Fruit fly (Drosophila melanogaster) whole organism, embryonic: Measurements from ENCODE around the gene CG8476.
A peak's percentile ranks its signal among the peaks of the same experiment; 100 is the strongest.

Source experiments
- Atf6 ChIP-seq: fragments of 200-800 bp; sonication (Bioruptor generic); IDR thresholded peaks from 2 replicates; pipeline ENCODE4 v1.3.6; 2022; ENCODE audit warnings: missing biosample characterization, missing genetic modification characterization
- Bgb ChIP-seq: fragments of 200-800 bp; sonication (Bioruptor generic); IDR thresholded peaks from 2 replicates; pipeline ENCODE4 v1.3.6; 2022; ENCODE audit warnings: missing biosample characterization, missing genetic modification characterization; ENCODE audit not compliant: partially characterized antibody
- Bteb2 ChIP-seq: fragments of 200-800 bp; sonication (Bioruptor generic); optimal IDR thresholded peaks from 2 replicates; lab custom pipeline; 2016; ENCODE audit warnings: missing biosample characterization, missing genetic modification characterization
- CG10979 ChIP-seq: fragments of 200-800 bp; sonication (Bioruptor generic); optimal IDR thresholded peaks from 2 replicates; lab custom pipeline; 2018; ENCODE audit warnings: missing biosample characterization, mild to moderate bottlenecking, missing genetic modification characterization, moderate library complexity
- CG11093 ChIP-seq: fragments of 200-800 bp; sonication (Bioruptor generic); IDR thresholded peaks from 3 replicates; pipeline ENCODE4 v1.3.6; 2022; ENCODE audit warnings: missing biosample characterization, missing genetic modification characterization
- CG12942 ChIP-seq: fragments of 200-800 bp; sonication (Bioruptor generic); optimal IDR thresholded peaks from 3 replicates; lab custom pipeline; 2016; ENCODE audit warnings: missing biosample characterization, missing genetic modification characterization
- CG13296 ChIP-seq: fragments of 200-800 bp; sonication (Bioruptor generic); optimal IDR thresholded peaks from 3 replicates; lab custom pipeline; 2018; ENCODE audit warnings: missing biosample characterization, mild to moderate bottlenecking, missing genetic modification characterization
- CG14014 ChIP-seq: fragments of 200-800 bp; sonication (Bioruptor generic); IDR thresholded peaks from 2 replicates; pipeline ENCODE4 v1.3.6; 2022; ENCODE audit warnings: missing biosample characterization, missing genetic modification characterization
- CG17359 ChIP-seq: fragments of 200-800 bp; sonication (Bioruptor generic); optimal IDR thresholded peaks from 3 replicates; lab custom pipeline; 2018; ENCODE audit warnings: missing biosample characterization, mild to moderate bottlenecking, missing genetic modification characterization, moderate library complexity
- CG2678 ChIP-seq: fragments of 200-800 bp; sonication (Bioruptor generic); optimal IDR thresholded peaks from 3 replicates; lab custom pipeline; 2019; ENCODE audit warnings: missing biosample characterization, mild to moderate bottlenecking, missing genetic modification characterization, moderate library complexity
- CG32532 ChIP-seq: fragments of 200-800 bp; sonication (Bioruptor generic); IDR thresholded peaks from 2 replicates; pipeline ENCODE4 v1.3.6; 2022; ENCODE audit warnings: missing biosample characterization, missing genetic modification characterization
- CG34422 ChIP-seq: fragments of 200-800 bp; sonication (Bioruptor generic); IDR thresholded peaks from 3 replicates; pipeline ENCODE4 v1.3.6; 2022; ENCODE audit warnings: missing biosample characterization, missing genetic modification characterization
- CG43689 ChIP-seq: fragments of 200-800 bp; sonication (Bioruptor generic); IDR thresholded peaks from 2 replicates; pipeline ENCODE4 v1.3.6; 2022; ENCODE audit warnings: missing biosample characterization, missing genetic modification characterization
- CG4617 ChIP-seq: fragments of 200-800 bp; sonication (Bioruptor generic); optimal IDR thresholded peaks from 3 replicates; lab custom pipeline; 2016; ENCODE audit warnings: missing biosample characterization, missing genetic modification characterization, borderline replicate concordance
- CG6813 ChIP-seq: fragments of 200-800 bp; sonication (Bioruptor generic); optimal IDR thresholded peaks from 2 replicates; lab custom pipeline; 2017; ENCODE audit warnings: missing biosample characterization, missing genetic modification characterization, mild to moderate bottlenecking, moderate library complexity, missing genetic modification reagents
- CG7786 ChIP-seq: fragments of 200-800 bp; sonication (Bioruptor generic); optimal IDR thresholded peaks from 2 replicates; lab custom pipeline; 2016; ENCODE audit warnings: missing biosample characterization, missing genetic modification characterization
- CG7839 ChIP-seq: fragments of 200-800 bp; sonication (Bioruptor generic); optimal IDR thresholded peaks from 3 replicates; lab custom pipeline; 2018; ENCODE audit warnings: missing biosample characterization, mild to moderate bottlenecking, missing genetic modification characterization, moderate library complexity
- CG8944 ChIP-seq: fragments of 200-800 bp; sonication (Bioruptor generic); optimal IDR thresholded peaks from 3 replicates; lab custom pipeline; 2016; ENCODE audit warnings: missing biosample characterization, missing genetic modification characterization
- CG9437 ChIP-seq: fragments of 200-800 bp; sonication (Bioruptor generic); optimal IDR thresholded peaks from 2 replicates; lab custom pipeline; 2018; ENCODE audit warnings: missing biosample characterization, mild to moderate bottlenecking, missing genetic modification characterization
- D19B ChIP-seq: fragments of 200-800 bp; sonication (Bioruptor generic); optimal IDR thresholded peaks from 2 replicates; lab custom pipeline; 2017; ENCODE audit warnings: missing biosample characterization, mild to moderate bottlenecking, missing genetic modification characterization
- Dek ChIP-seq: fragments of 200-800 bp; sonication (Bioruptor generic); optimal IDR thresholded peaks from 3 replicates; lab custom pipeline; 2019; ENCODE audit warnings: missing biosample characterization, mild to moderate bottlenecking, missing genetic modification characterization, moderate library complexity
- Dll ChIP-seq: fragments of 200-800 bp; sonication (Bioruptor generic); IDR thresholded peaks from 4 replicates; pipeline ENCODE4 v1.3.6; 2022; ENCODE audit warnings: missing biosample characterization, missing genetic modification characterization; ENCODE audit not compliant: partially characterized antibody
- Hmr ChIP-seq: fragments of 200-800 bp; sonication (Bioruptor generic); optimal IDR thresholded peaks from 3 replicates; lab custom pipeline; 2017; ENCODE audit warnings: mild to moderate bottlenecking, missing biosample characterization, missing genetic modification reagents, missing genetic modification characterization
- Hr51 ChIP-seq, 2 experiments: fragments of 200-800 bp; sonication (Bioruptor generic); optimal IDR thresholded peaks; 2 replicates in 1 of 2; 3 replicates in 1 of 2; lab custom pipeline; 2016 to 2018; ENCODE audit warnings: missing biosample characterization in 2 of 2, missing genetic modification characterization in 2 of 2, mild to moderate bottlenecking in 1 of 2, moderate library complexity in 1 of 2
- Jarid2 ChIP-seq: fragments of 200-800 bp; sonication (Bioruptor generic); optimal IDR thresholded peaks from 3 replicates; lab custom pipeline; 2017; ENCODE audit warnings: mild to moderate bottlenecking, missing biosample characterization, missing genetic modification reagents, missing genetic modification characterization
- Med ChIP-seq: fragments of 200-800 bp; sonication (Bioruptor generic); peaks from one replicate; lab custom pipeline; 2016; ENCODE audit warnings: missing biosample characterization, missing genetic modification characterization, mild to moderate bottlenecking, inconsistent platforms, moderate library complexity
- Meics ChIP-seq: fragments of 200-800 bp; sonication (Bioruptor generic); optimal IDR thresholded peaks from 2 replicates; lab custom pipeline; 2017; ENCODE audit warnings: missing biosample characterization, mild to moderate bottlenecking, missing genetic modification characterization
- Nf-YB ChIP-seq: fragments of 200-800 bp; sonication (Bioruptor generic); optimal IDR thresholded peaks from 3 replicates; lab custom pipeline; 2019; ENCODE audit warnings: missing biosample characterization, mild to moderate bottlenecking, missing genetic modification characterization, moderate library complexity
- Pdp1 ChIP-seq, 2 experiments: fragments of 200-800 bp; sonication (Bioruptor generic); optimal IDR thresholded peaks; 3 replicates each; lab custom pipeline; 2016; ENCODE audit warnings: missing biosample characterization in 2 of 2, missing genetic modification characterization in 2 of 2, mild to moderate bottlenecking in 1 of 2, moderate library complexity in 1 of 2
- Six4 ChIP-seq: fragments of 200-800 bp; sonication (Bioruptor generic); optimal IDR thresholded peaks from 2 replicates; lab custom pipeline; 2016; ENCODE audit warnings: missing biosample characterization, missing genetic modification characterization
- Sox100B ChIP-seq: fragments of 200-800 bp; sonication (Bioruptor generic); optimal IDR thresholded peaks from 3 replicates; lab custom pipeline; 2018; ENCODE audit warnings: missing biosample characterization, mild to moderate bottlenecking, missing genetic modification characterization
- Xbp1 ChIP-seq: fragments of 200-800 bp; sonication (Bioruptor generic); optimal IDR thresholded peaks from 3 replicates; lab custom pipeline; 2016; ENCODE audit warnings: missing biosample characterization, mild to moderate bottlenecking, missing genetic modification characterization
- ato ChIP-seq: fragments of 200-800 bp; sonication (Bioruptor generic); IDR thresholded peaks from 2 replicates; pipeline ENCODE4 v1.3.6; 2022; ENCODE audit warnings: missing biosample characterization, missing genetic modification characterization; ENCODE audit not compliant: partially characterized antibody
- br ChIP-seq: fragments of >200 bp; optimal IDR thresholded peaks from 2 replicates; lab custom pipeline; 2017
- dmrt99B ChIP-seq: fragments of 200-800 bp; sonication (Bioruptor generic); optimal IDR thresholded peaks from 2 replicates; lab custom pipeline; 2018; ENCODE audit warnings: missing biosample characterization, mild to moderate bottlenecking, missing genetic modification characterization, moderate library complexity
- ftz-f1 ChIP-seq: fragments of 200-800 bp; sonication (Bioruptor generic); optimal IDR thresholded peaks from 2 replicates; lab custom pipeline; 2016; ENCODE audit warnings: missing biosample characterization, missing genetic modification characterization
- gem ChIP-seq: fragments of 200-800 bp; sonication (Bioruptor generic); optimal IDR thresholded peaks from 2 replicates; lab custom pipeline; 2019; ENCODE audit warnings: missing biosample characterization, mild to moderate bottlenecking, missing genetic modification characterization, moderate library complexity
- grau ChIP-seq: fragments of 200-800 bp; optimal IDR thresholded peaks from 3 replicates; lab custom pipeline; 2019; ENCODE audit warnings: missing biosample characterization, mild to moderate bottlenecking, missing genetic modification characterization, moderate library complexity
- h ChIP-seq: fragments of >200 bp; optimal IDR thresholded peaks from 2 replicates; lab custom pipeline; 2017
- hkb ChIP-seq, 2 experiments: fragments of 200-800 bp in 1 of 2; fragments of >200 bp in 1 of 2; sonication (Bioruptor generic) in 1 of 2; IDR thresholded peaks in 1 of 2; optimal IDR thresholded peaks in 1 of 2; 2 replicates each; pipeline versions ENCODE4 v1.3.6 to Lab custom; 2017 to 2022; ENCODE audit warnings: missing biosample characterization in 1 of 2, missing genetic modification characterization in 1 of 2
- pho ChIP-seq: fragments of 200-800 bp; sonication (Bioruptor generic); optimal IDR thresholded peaks from 2 replicates; lab custom pipeline; 2016; ENCODE audit warnings: missing biosample characterization, missing genetic modification characterization
- psq ChIP-seq: fragments of 200-800 bp; sonication (Bioruptor generic); optimal IDR thresholded peaks from 2 replicates; lab custom pipeline; 2017; ENCODE audit warnings: missing biosample characterization, missing genetic modification characterization
- ranshi ChIP-seq: fragments of 200-800 bp; sonication (Bioruptor generic); IDR thresholded peaks from 2 replicates; pipeline ENCODE4 v1.3.6; 2022; ENCODE audit warnings: missing biosample characterization, missing genetic modification characterization
- repo ChIP-seq: fragments of 200-800 bp; sonication (Bioruptor generic); optimal IDR thresholded peaks from 2 replicates; lab custom pipeline; 2016; ENCODE audit warnings: missing biosample characterization, missing genetic modification characterization
- rib ChIP-seq: fragments of 200-800 bp; sonication (Bioruptor generic); IDR thresholded peaks from 2 replicates; pipeline ENCODE4 v1.3.6; 2022; ENCODE audit warnings: missing biosample characterization, missing genetic modification characterization
- ro ChIP-seq: fragments of 200-800 bp; sonication (Bioruptor generic); IDR thresholded peaks from 2 replicates; pipeline ENCODE4 v1.3.6; 2022; ENCODE audit warnings: missing biosample characterization, missing genetic modification characterization
- sisA ChIP-seq: fragments of 200-800 bp; sonication (Bioruptor generic); IDR thresholded peaks from 2 replicates; pipeline ENCODE4 v1.3.6; 2022; ENCODE audit warnings: missing biosample characterization, missing genetic modification characterization
- slou ChIP-seq: fragments of 200-800 bp; sonication (Bioruptor generic); optimal IDR thresholded peaks from 3 replicates; lab custom pipeline; 2016; ENCODE audit warnings: missing biosample characterization, missing genetic modification characterization
- tx ChIP-seq: fragments of 200-800 bp; sonication (Bioruptor generic); optimal IDR thresholded peaks from 2 replicates; lab custom pipeline; 2016; ENCODE audit warnings: missing biosample characterization, missing genetic modification characterization
- wdn ChIP-seq: fragments of 200-800 bp; sonication (Bioruptor generic); IDR thresholded peaks from 2 replicates; pipeline ENCODE4 v1.3.6; 2022; ENCODE audit warnings: missing biosample characterization, missing genetic modification characterization

CG8476 gene

DNA sequence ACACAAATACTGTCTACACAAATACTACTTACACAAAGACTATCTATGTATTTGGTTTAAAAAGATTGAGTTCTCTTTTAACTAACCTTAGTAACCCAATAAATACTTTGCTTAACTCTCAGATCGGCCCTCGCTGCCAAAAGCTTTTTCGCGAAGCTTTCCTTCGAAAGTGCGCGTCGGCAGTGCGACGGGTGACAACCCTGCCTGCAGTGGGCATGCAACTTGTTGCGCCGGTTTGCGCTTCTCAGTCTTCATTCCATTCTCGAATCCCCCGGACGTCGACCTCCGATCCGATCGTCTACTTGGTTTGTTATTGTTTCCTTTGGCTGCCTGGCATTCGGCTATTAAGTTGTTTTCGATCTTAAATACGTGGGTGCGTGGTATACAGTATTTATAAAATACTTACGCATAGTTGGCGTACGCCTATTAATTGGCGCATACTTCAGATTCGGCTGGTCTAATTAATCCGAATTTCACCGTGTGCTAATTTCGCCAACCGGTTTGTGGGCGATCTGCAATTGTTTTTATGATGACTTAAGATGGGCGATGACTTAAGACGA is 39.8 kb upstream of the CG8476 start, which contains the start of gene CG11686 (continued):
- TF ChIP-seq Pdp1 (GFP tag; optimal IDR thresholded peaks at IDR 0.05; lab: Kevin White, UChicago) (no peak), br (lab: Kevin White, UChicago) (no peak), Meics (peak; percentile 39), Bgb (peak; percentile 53; the same call in 1 of the 2 replicates), wdn (GFP tag; lab: Robert Waterston, UW) (no peak), CG8944 (GFP tag; lab: Kevin White, UChicago) (no peak), grau (peak; percentile 18), slou (no peak), ato (GFP tag; lab: Robert Waterston, UW) (peak; percentile 24; the same call in 1 of the 2 replicates), Nf-YB (GFP tag; lab: Kevin White, UChicago) (no peak), Med (GFP tag; lab: Kevin White, UChicago) (peak; percentile 89), CG9437 (GFP tag; lab: Kevin White, UChicago) (no peak), Hmr (GFP tag; lab: Kevin White, UChicago) (no peak), Hr51 (GFP tag; optimal IDR thresholded peaks at IDR 0.05; lab: Kevin White, UChicago) (peak in 1 of 2 experiments; percentile 6), CG43689 (no peak), CG13296 (GFP tag; lab: Kevin White, UChicago) (no peak), CG32532 (0 out of 2 replicates have a peak, but pooled peaks have one; percentile 5), Six4 (no peak), repo (GFP tag; lab: Kevin White, UChicago) (no peak), dmrt99B (tag; lab: Kevin White, UChicago) (no peak), ro (GFP tag; lab: Robert Waterston, UW) (no peak), sisA (GFP tag; lab: Robert Waterston, UW) (no peak), Sox100B (no peak), ranshi (GFP tag; lab: Robert Waterston, UW) (no peak), rib (GFP tag; lab: Robert Waterston, UW) (0 out of 2 replicates have a peak, but pooled peaks have one; percentile 16), CG14014 (no peak), h (lab: Kevin White, UChicago) (no peak), Atf6 (GFP tag; lab: Robert Waterston, UW) (0 out of 2 replicates have a peak, but pooled peaks have one; percentile 15), hkb (optimal IDR thresholded peaks at IDR 0.05; lab: Kevin White, UChicago) (peak; percentile 99), hkb (GFP tag; IDR thresholded peaks at IDR 0.05; lab: Robert Waterston, UW) (no peak; the same call in 1 of the 2 replicates), Jarid2 (peak; percentile 70), CG12942 (GFP tag; lab: Kevin White, UChicago) (no peak), CG10979 (tag; lab: Kevin White, UChicago) (peak; percentile 24), psq (GFP tag; lab: Kevin White, UChicago) (no peak), CG7839 (tag; lab: Kevin White, UChicago) (peak; percentile 24), CG17359 (tag; lab: Kevin White, UChicago) (no peak), CG6813 (GFP tag; lab: Kevin White, UChicago) (peak; percentile 6), tx (GFP tag; lab: Kevin White, UChicago) (no peak), gem (peak; percentile 6), ftz-f1 (GFP tag; lab: Kevin White, UChicago) (peak; percentile 28), pho (GFP tag; lab: Kevin White, UChicago) (peak; percentile 2), D19B (no peak), CG7786 (GFP tag; lab: Kevin White, UChicago) (no peak), CG2678 (no peak), Dek (tag; lab: Kevin White, UChicago) (no peak), Bteb2 (GFP tag; lab: Kevin White, UChicago) (no peak), CG11093 (GFP tag; lab: Robert Waterston, UW) (no peak), Xbp1 (peak; percentile 5), CG4617 (GFP tag; lab: Kevin White, UChicago) (no peak), CG34422 (peak; percentile 75; the same call in 1 of the 3 replicates), Dll (0 out of 4 replicates have a peak, but pooled peaks have one; percentile 20)
